Worm (Caenorhabditis elegans) whole organism, L3 larva: ENCODE measurements around the gene acly-1.
"Not testable (repeated sequence)": the region's sequence is repeated elsewhere in the genome, so short reads cannot be mapped to it uniquely, and the experiment has no call there.

Source experiments
- R02D3.7 ChIP-seq: fragments of 150-350 bp; optimal IDR thresholded peaks from 2 replicates; lab custom pipeline; 2014; ENCODE audit warnings: missing biosample characterization, missing genetic modification characterization
- ceh-16 ChIP-seq: sonication (generic microtip); optimal IDR thresholded peaks from 2 replicates; lab custom pipeline; 2017; ENCODE audit warnings: missing biosample characterization, missing genetic modification characterization
- ceh-28 ChIP-seq: fragments of 150-350 bp; optimal IDR thresholded peaks from 2 replicates; lab custom pipeline; 2014; ENCODE audit warnings: missing biosample characterization, missing genetic modification reagents, missing genetic modification characterization
- ceh-9 ChIP-seq: sonication (generic microtip); optimal IDR thresholded peaks from 2 replicates; lab custom pipeline; 2018; ENCODE audit warnings: missing biosample characterization, missing genetic modification characterization
- daf-12 ChIP-seq: fragments of 150-350 bp; optimal IDR thresholded peaks from 2 replicates; lab custom pipeline; 2014; ENCODE audit warnings: missing biosample characterization, missing genetic modification reagents, missing genetic modification characterization
- egl-27 ChIP-seq: sonication (generic microtip); optimal IDR thresholded peaks from 4 replicates; lab custom pipeline; 2017; ENCODE audit warnings: missing biosample characterization, missing genetic modification reagents, missing genetic modification characterization
- egl-5 ChIP-seq: fragments of 150-350 bp; optimal IDR thresholded peaks from 2 replicates; lab custom pipeline; 2017; ENCODE audit warnings: missing biosample characterization, missing genetic modification reagents, missing genetic modification characterization, inconsistent platforms
- elt-2 ChIP-seq: sonication (generic microtip); optimal IDR thresholded peaks from 2 replicates; lab custom pipeline; 2016; ENCODE audit warnings: missing genetic modification reagents, mild to moderate bottlenecking, missing genetic modification characterization, missing compliant biosample characterization
- elt-3 ChIP-seq, 3 experiments: fragments of 150-350 bp in 1 of 3; sonication (generic microtip) in 2 of 3; optimal IDR thresholded peaks; 2 replicates in 2 of 3; 4 replicates in 1 of 3; lab custom pipeline; 2014 to 2017; ENCODE audit warnings: missing biosample characterization in 3 of 3, missing genetic modification characterization in 3 of 3
- fkh-10 ChIP-seq: sonication (generic microtip); optimal IDR thresholded peaks from 2 replicates; lab custom pipeline; 2017; ENCODE audit warnings: missing biosample characterization, missing genetic modification reagents, missing genetic modification characterization
- fkh-2 ChIP-seq: fragments of 150-350 bp; optimal IDR thresholded peaks from 2 replicates; lab custom pipeline; 2014; ENCODE audit warnings: missing biosample characterization, missing genetic modification reagents, missing genetic modification characterization
- fos-1 ChIP-seq: fragments of 150-350 bp; optimal IDR thresholded peaks from 2 replicates; lab custom pipeline; 2014; ENCODE audit warnings: missing biosample characterization, missing genetic modification characterization
- hmg-11 ChIP-seq: sonication (generic microtip); optimal IDR thresholded peaks from 2 replicates; lab custom pipeline; 2016; ENCODE audit warnings: missing genetic modification characterization, missing compliant biosample characterization
- jun-1 ChIP-seq: fragments of 150-350 bp; optimal IDR thresholded peaks from 2 replicates; lab custom pipeline; 2014; ENCODE audit warnings: missing biosample characterization, missing genetic modification reagents, missing genetic modification characterization
- lin-15B ChIP-seq: fragments of 150-350 bp; optimal IDR thresholded peaks from 2 replicates; lab custom pipeline; 2014; ENCODE audit warnings: missing biosample characterization, missing genetic modification characterization
- lin-39 ChIP-seq: fragments of 150-350 bp; optimal IDR thresholded peaks from 2 replicates; lab custom pipeline; 2018; ENCODE audit warnings: missing biosample characterization, missing genetic modification reagents, missing genetic modification characterization
- lsy-12 ChIP-seq: sonication (generic microtip); optimal IDR thresholded peaks from 2 replicates; lab custom pipeline; 2016; ENCODE audit warnings: mild to moderate bottlenecking, missing genetic modification characterization, missing compliant biosample characterization
- mdl-1 ChIP-seq: fragments of 150-350 bp; optimal IDR thresholded peaks from 2 replicates; lab custom pipeline; 2014; ENCODE audit warnings: missing biosample characterization, missing genetic modification characterization
- mml-1 ChIP-seq: fragments of 150-350 bp; sonication (generic microtip); optimal IDR thresholded peaks from 3 replicates; lab custom pipeline; 2014; ENCODE audit warnings: missing biosample characterization, missing genetic modification characterization
- nfya-1 ChIP-seq: sonication (generic microtip); optimal IDR thresholded peaks from 2 replicates; lab custom pipeline; 2017; ENCODE audit warnings: missing genetic modification characterization, mild to moderate bottlenecking, missing compliant biosample characterization, antibody characterized with exemption, moderate library complexity; ENCODE audit not compliant: insufficient read depth
- nhr-11 ChIP-seq: fragments of 150-350 bp; optimal IDR thresholded peaks from 2 replicates; lab custom pipeline; 2014; ENCODE audit warnings: missing biosample characterization, missing genetic modification characterization
- nhr-25 ChIP-seq: sonication (generic microtip); optimal IDR thresholded peaks from 2 replicates; lab custom pipeline; 2017; ENCODE audit warnings: missing biosample characterization, missing genetic modification characterization
- nhr-28 ChIP-seq: fragments of 150-350 bp; optimal IDR thresholded peaks from 2 replicates; lab custom pipeline; 2014; ENCODE audit warnings: missing biosample characterization, missing genetic modification characterization
- nhr-43 ChIP-seq: sonication (generic microtip); optimal IDR thresholded peaks from 2 replicates; lab custom pipeline; 2016; ENCODE audit warnings: mild to moderate bottlenecking, missing genetic modification characterization, missing compliant biosample characterization; ENCODE audit not compliant: poor library complexity, severe bottlenecking
- nhr-67 ChIP-seq: fragments of 150-350 bp; optimal IDR thresholded peaks from 2 replicates; lab custom pipeline; 2014; ENCODE audit warnings: missing biosample characterization, missing genetic modification characterization
- nhr-77 ChIP-seq: fragments of 150-350 bp; optimal IDR thresholded peaks from 2 replicates; lab custom pipeline; 2014; ENCODE audit warnings: missing biosample characterization, missing genetic modification characterization
- pha-4 ChIP-seq: fragments of 150-350 bp; optimal IDR thresholded peaks from 2 replicates; lab custom pipeline; 2014; ENCODE audit warnings: missing biosample characterization, missing genetic modification reagents, missing genetic modification characterization
- pqm-1 ChIP-seq: fragments of 150-350 bp; optimal IDR thresholded peaks from 2 replicates; lab custom pipeline; 2017; ENCODE audit warnings: missing biosample characterization, missing genetic modification characterization, inconsistent platforms
- sea-2 ChIP-seq: fragments of 150-350 bp; sonication (generic microtip); optimal IDR thresholded peaks from 4 replicates; lab custom pipeline; 2014; ENCODE audit warnings: missing biosample characterization, missing genetic modification reagents, missing genetic modification characterization
- snpc-4 ChIP-seq: fragments of 150-350 bp; optimal IDR thresholded peaks from 2 replicates; lab custom pipeline; 2014; ENCODE audit warnings: missing biosample characterization, missing genetic modification characterization
- tbx-2 ChIP-seq: sonication (generic microtip); optimal IDR thresholded peaks from 2 replicates; lab custom pipeline; 2016; ENCODE audit warnings: mild to moderate bottlenecking, missing genetic modification characterization, missing compliant biosample characterization
- unc-39 ChIP-seq: sonication (generic microtip); optimal IDR thresholded peaks from 4 replicates; lab custom pipeline; 2017; ENCODE audit warnings: missing biosample characterization, missing genetic modification characterization
- zag-1 ChIP-seq: fragments of 150-350 bp; optimal IDR thresholded peaks from 2 replicates; lab custom pipeline; 2014; ENCODE audit warnings: missing biosample characterization, missing genetic modification characterization
- ztf-11 ChIP-seq: fragments of 150-350 bp; optimal IDR thresholded peaks from 2 replicates; lab custom pipeline; 2014; ENCODE audit warnings: missing biosample characterization, missing genetic modification characterization
- ztf-4 ChIP-seq: fragments of 150-350 bp; optimal IDR thresholded peaks from 2 replicates; lab custom pipeline; 2014; ENCODE audit warnings: missing biosample characterization, missing genetic modification characterization

The acly-1 gene

DNA sequence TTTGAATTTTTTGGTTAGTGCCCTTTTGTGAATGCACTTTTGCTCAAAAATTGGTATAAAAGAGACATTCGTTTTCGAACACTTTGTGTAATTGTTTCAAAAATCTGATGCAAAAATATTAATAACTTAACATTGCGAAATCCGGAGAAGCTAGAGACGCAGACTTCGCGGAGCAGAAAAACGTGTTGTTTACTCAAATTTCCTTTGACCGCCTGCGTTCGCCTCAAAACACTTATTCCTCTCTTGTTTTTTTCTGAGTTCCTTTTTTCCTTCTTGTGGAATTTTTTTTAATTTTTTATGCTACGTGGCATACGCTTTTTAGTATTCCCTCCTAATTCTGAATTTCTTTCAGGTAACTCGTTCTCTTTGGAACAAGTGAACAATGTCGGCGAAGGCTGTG lies at the start of gene acly-1:
TSS of gene acly-1 (plus strand) at position 353 of the 400 bp plus-strand sequence.
- TF ChIP-seq fkh-2 (tag; lab: Kevin White, UChicago) (peak; percentile 3), nhr-43 (no peak), unc-39 (tag; lab: Kevin White, UChicago) (no peak), pha-4 (tag; lab: Kevin White, UChicago) (peak; percentile 72), snpc-4 (tag; lab: Kevin White, UChicago) (peak; percentile 32), ceh-9 (tag; lab: Kevin White, UChicago) (no peak), egl-5 (tag; lab: Kevin White, UChicago) (no peak)

DNA sequence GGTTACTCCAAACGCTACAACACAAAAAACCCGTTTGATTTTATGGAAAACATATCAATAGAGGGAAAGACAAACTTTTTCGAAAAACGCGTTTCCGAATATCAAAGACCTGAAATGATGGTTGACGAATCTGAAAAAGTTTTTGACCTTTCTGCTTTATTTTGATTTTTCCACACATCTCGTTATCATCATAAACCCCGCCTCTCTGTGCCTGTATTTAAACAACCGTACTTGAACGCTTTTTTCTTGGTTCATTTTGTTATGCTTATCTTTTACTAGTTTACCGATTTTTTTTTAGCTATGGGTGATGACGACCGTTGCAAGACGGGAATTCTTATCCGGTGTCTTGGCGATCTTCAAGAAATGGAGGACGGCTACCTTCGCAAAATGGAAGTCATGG lies 48.6 kb upstream of the acly-1 start, which contains the start of gene F19G12.1:
TSS of gene F19G12.1 (plus strand) at position 301 of the 400 bp plus-strand sequence.
- TF ChIP-seq sea-2 (GFP tag; lab: Kevin White, UChicago); fkh-2 (tag; lab: Kevin White, UChicago); daf-12 (tag; lab: Kevin White, UChicago): not testable (repeated sequence)

DNA sequence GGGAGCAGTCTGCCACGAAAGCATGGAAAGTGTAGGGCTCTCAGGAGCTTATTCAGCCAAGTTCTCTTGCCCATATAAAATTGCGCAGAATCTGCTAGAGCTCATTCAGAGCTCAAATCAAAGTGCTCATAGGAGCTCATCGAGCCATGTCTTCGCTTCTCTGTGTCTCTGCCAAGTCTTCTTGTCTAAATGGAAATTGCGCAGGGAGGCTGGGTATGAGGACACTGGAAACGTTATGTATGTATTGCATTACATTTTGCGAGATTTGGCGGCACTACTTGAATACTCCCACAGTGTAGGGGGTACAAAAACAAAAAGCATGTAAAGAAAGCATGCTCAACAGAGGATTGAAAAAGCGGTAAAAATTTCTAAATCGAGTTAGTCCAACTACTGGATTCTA lies 42.2 kb upstream of the acly-1 start:
- peak; percentile 28 for TF ChIP-seq snpc-4 (tag; lab: Kevin White, UChicago)
- peak; percentile 45 for TF ChIP-seq hmg-11 (tag; lab: Kevin White, UChicago)
- TF ChIP-seq ceh-28 (tag; lab: Kevin White, UChicago), result peak; percentile 20
- TF ChIP-seq lin-39 (tag; lab: Kevin White, UChicago), result peak; percentile 19
- no peak for TF ChIP-seq tbx-2
- no peak for TF ChIP-seq mml-1 (tag; lab: Kevin White, UChicago)

DNA sequence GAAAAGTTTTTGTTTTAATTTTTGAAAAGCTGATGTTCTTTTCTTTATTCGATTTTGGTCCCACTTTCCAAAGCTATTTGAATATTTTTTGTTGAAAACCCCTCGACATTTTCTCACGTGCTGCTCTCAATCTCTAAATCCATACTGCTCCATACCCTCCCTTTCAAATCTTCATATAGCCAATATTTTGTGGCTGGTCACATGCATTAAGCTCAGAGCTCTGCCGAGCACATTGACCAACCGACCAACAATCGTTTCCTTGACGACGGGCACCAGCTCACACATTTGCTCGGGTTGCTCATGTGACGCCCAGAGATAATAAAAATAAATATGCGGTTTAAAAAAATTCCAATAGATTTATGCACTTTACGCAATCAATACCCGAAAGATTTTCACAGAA lies 40.4 kb upstream of the acly-1 start:
- TF ChIP-seq pqm-1 (tag; lab: Kevin White, UChicago) (no peak), ztf-4 (tag; lab: Kevin White, UChicago) (no peak), lsy-12 (no peak), R02D3.7 (no peak), nhr-77 (no peak), ceh-28 (tag; lab: Kevin White, UChicago) (peak; percentile 7), fkh-10 (GFP tag; lab: Kevin White, UChicago) (peak; percentile 16), mdl-1 (peak; percentile 7), egl-27 (tag; lab: Kevin White, UChicago) (no peak), egl-5 (tag; lab: Kevin White, UChicago) (no peak), elt-3 (tag; optimal IDR thresholded peaks at IDR 0.05; lab: Kevin White, UChicago) (no peak)

ce11 chrX:1440161-1440560 lies 39.2 kb upstream of the acly-1 start, which contains the start of gene sedl-1:
Gene sedl-1 (minus strand): TSS chrX:1440261.
- no peak for TF ChIP-seq snpc-4 (tag; lab: Kevin White, UChicago)
- no peak for TF ChIP-seq fos-1 (tag; lab: Kevin White, UChicago)
- no peak for TF ChIP-seq sea-2 (GFP tag; lab: Kevin White, UChicago)
- no peak for TF ChIP-seq ztf-11
- TF ChIP-seq ceh-28 (tag; lab: Kevin White, UChicago), result no peak
- no peak for TF ChIP-seq ceh-16 (tag; lab: Kevin White, UChicago)
- TF ChIP-seq mdl-1, result no peak
- no peak for TF ChIP-seq zag-1 (tag; lab: Kevin White, UChicago)
- no peak for TF ChIP-seq fkh-10 (GFP tag; lab: Kevin White, UChicago)
- no peak for TF ChIP-seq elt-2
- no peak for TF ChIP-seq lin-39 (tag; lab: Kevin White, UChicago)
- no peak for TF ChIP-seq R02D3.7
- TF ChIP-seq mml-1 (tag; lab: Kevin White, UChicago), result no peak
- no peak for TF ChIP-seq hmg-11 (tag; lab: Kevin White, UChicago)
- TF ChIP-seq nhr-28, result no peak
- TF ChIP-seq egl-27 (tag; lab: Kevin White, UChicago), result no peak
- TF ChIP-seq, all 47 proteins: peak for 0

DNA sequence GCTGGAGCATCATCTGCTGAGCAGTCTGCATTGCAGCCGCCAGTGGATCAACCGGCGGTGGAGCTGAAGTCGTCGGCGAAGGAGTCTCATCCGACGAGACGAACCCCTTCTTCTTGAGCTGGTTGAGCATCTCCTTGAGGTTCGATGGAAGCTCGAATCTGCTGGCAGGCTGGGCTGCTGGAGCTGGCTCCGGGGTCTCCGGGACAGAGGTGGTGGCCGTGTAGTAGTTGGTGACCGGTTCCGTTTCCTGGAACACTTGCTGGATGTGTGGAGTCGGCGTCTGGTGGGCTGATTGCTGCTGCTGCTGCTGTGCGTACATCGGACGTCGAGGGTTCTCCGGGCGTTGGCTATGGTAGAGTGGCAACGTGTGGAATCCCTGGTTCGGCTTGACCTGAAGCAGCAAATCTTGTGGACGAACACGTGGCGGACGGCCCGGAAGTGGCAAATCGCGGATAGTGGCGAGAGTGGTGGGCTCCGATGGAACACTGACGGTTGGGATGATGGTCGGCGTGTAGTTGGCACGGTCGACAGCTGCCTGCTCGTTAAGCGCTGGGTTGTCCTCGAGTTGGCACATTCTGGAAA lies 37.6 kb upstream of the acly-1 start:
- TF ChIP-seq nhr-43 (no peak), daf-12 (tag; lab: Kevin White, UChicago) (no peak), egl-5 (tag; lab: Kevin White, UChicago) (no peak), ceh-16 (tag; lab: Kevin White, UChicago) (no peak), nhr-25 (tag; lab: Kevin White, UChicago) (no peak), nhr-67 (tag; lab: Kevin White, UChicago) (no peak), nhr-11 (no peak), lin-15B (no peak), elt-2 (no peak), ceh-28 (tag; lab: Kevin White, UChicago) (no peak), pha-4 (tag; lab: Kevin White, UChicago) (no peak), fkh-10 (GFP tag; lab: Kevin White, UChicago) (no peak), jun-1 (no peak), nfya-1 (no peak), fos-1 (tag; lab: Kevin White, UChicago) (no peak), unc-39 (tag; lab: Kevin White, UChicago) (no peak)
- TF ChIP-seq, all 47 proteins: peak for 0
